Worm (Caenorhabditis elegans): ENCODE data around the gene cgt-1.
"Not testable (repeated sequence)": the region's sequence is repeated elsewhere in the genome, so short reads cannot be mapped to it uniquely, and the experiment has no call there.

The cgt-1 gene

DNA sequence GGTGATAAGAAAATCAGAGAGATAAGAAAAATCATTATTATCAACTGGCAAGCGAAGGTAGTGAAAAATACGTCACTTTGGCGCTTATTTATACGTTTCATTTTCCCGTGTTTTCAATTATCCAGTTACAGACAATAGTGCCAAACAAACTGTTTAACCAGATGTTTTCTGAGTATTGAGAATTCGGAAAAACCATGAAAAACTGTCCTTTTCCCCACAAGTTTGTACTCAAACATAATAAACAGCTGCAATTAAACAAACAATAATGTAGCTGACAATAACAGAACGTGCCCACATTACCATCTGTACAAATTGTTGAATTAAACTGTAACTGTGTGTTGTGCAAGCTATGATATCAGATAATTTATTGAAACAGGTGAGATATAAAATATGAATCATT lies 16.9 kb upstream of the cgt-1 start, which contains the start of the genes F35E8.1 and F35E8.2:
Gene F35E8.1, minus strand, starts transcription at position 101 of the 400 bp plus-strand sequence.
Gene F35E8.2, plus strand, starts transcription at position 132 of the 400 bp plus-strand sequence.
- TF ChIP-seq dao-5, W03F9.2, him-1 (tag; optimal IDR thresholded peaks at IDR 0.05): not testable (repeated sequence)

ce11 chrV:15900564-15900963 lies 11.9 kb upstream of the cgt-1 start:
- no peak for TF ChIP-seq W03F9.2 (tag; optimal IDR thresholded peaks at IDR 0.05)
- no peak for TF ChIP-seq him-1 (tag; optimal IDR thresholded peaks at IDR 0.05)
- no peak for TF ChIP-seq dao-5 (tag; optimal IDR thresholded peaks at IDR 0.05)

ce11 chrV:15899696-15900095 lies 11.0 kb upstream of the cgt-1 start, which contains the start of gene T06C12.14:
Gene T06C12.14 (plus strand): TSS chrV:15899996.
- no peak for TF ChIP-seq dao-5 (tag; optimal IDR thresholded peaks at IDR 0.05)
- no peak for TF ChIP-seq W03F9.2 (tag; optimal IDR thresholded peaks at IDR 0.05)
- no peak for TF ChIP-seq him-1 (tag; optimal IDR thresholded peaks at IDR 0.05)

ce11 chrV:15897696-15898095 lies 9.0 kb upstream of the cgt-1 start, which contains the start of gene str-60:
Gene str-60 (plus strand): TSS chrV:15897996.
- TF ChIP-seq him-1 (tag; optimal IDR thresholded peaks at IDR 0.05) = no peak
- TF ChIP-seq W03F9.2 (tag; optimal IDR thresholded peaks at IDR 0.05) = no peak
- TF ChIP-seq dao-5 (tag; optimal IDR thresholded peaks at IDR 0.05) = no peak

DNA sequence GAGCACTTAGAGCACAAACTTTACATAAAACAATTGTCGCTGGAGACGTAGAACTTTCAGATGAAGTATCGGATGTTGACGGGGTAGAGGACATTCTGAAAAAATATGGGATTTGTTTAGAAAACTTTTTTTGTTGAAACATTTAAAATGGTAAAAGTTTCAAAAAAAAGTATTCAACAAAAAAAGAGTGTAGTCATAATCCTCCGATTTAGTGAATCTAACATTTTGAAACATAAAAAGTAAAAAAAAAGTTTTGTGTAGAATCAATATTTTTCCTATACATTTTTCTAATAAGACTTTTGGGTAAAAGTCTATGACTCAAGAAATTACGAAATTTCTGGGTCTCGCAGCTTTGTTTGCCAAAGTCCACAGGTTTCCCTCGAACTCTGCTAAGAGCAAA lies 8.0 kb upstream of the cgt-1 start, which contains the start of gene nhr-213:
Gene nhr-213, minus strand, starts transcription at position 101 of the 400 bp plus-strand sequence.
- TF ChIP-seq W03F9.2 (tag; optimal IDR thresholded peaks at IDR 0.05) (no peak), him-1 (tag; optimal IDR thresholded peaks at IDR 0.05) (no peak), dao-5 (tag; optimal IDR thresholded peaks at IDR 0.05) (no peak)

DNA sequence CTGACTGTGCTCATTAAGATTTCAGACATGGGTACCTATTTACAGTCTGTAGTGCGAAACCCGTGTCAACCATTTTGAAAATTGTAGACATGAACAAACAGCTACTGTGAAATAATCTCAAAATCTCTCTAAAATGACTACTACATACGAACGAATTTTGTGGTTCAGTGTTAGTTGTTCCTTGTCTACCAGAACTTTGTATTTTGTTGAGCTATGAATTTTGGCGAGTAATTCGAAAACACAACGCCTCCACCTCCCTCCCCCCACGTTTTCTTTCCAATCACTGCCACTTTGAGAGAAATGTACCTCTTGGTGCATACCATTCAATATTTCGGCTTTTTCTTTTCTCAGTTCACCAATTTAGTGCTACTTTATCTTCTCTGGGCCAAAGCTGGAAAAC lies 4.0 kb upstream of the cgt-1 start, which contains the start of gene T06C12.11:
Gene T06C12.11, plus strand, starts transcription at position 301 of the 400 bp plus-strand sequence.
- no peak for TF ChIP-seq W03F9.2 (tag; optimal IDR thresholded peaks at IDR 0.05)
- no peak for TF ChIP-seq dao-5 (tag; optimal IDR thresholded peaks at IDR 0.05)
- TF ChIP-seq him-1 (tag; optimal IDR thresholded peaks at IDR 0.05) = no peak

DNA sequence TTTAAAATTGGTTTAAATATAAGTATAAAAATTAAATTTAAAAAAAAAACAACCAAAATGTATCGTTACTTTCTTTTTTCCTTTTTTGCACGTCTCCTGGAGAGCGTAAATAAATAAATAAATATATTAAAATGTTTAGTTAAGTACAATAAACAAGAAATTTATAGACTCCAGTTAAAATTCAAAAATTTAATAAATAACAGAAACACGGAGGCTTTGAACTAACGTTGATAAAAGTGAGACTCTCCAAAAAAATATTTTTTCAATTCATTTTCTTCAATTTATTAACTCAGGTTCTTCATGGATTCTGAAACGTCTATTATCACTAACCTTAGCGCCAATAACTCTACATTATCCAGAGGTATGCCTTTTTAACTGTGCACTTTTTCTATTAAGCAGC lies 3.1 kb upstream of the cgt-1 start, which contains the start of gene T06C12.12:
Gene T06C12.12, plus strand, starts transcription at position 301 of the 400 bp plus-strand sequence.
- TF ChIP-seq dao-5 (tag; optimal IDR thresholded peaks at IDR 0.05) (no peak), W03F9.2 (tag; optimal IDR thresholded peaks at IDR 0.05) (no peak)

DNA sequence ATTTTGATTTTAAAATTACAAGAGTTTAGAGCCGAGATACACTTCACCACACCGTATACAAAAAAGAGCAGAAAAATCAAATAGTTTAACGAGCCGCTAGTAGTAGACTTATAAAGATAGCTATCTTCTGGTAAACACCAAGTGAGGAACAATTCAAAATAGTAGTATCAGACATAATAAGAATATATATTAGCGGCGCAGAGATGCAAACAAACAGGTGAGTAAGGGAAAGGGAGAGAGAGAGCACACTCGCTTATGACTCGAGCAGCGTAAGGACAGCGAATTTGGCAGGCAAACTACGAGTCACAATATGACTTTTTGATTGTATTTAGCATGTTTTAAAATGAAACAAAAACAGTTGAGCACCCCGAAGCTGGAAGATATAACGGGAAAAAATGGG lies 2.6 kb upstream of the cgt-1 start:
- no peak for TF ChIP-seq dao-5 (tag; optimal IDR thresholded peaks at IDR 0.05)
- no peak for TF ChIP-seq him-1 (tag; optimal IDR thresholded peaks at IDR 0.05)
- TF ChIP-seq W03F9.2 (tag; optimal IDR thresholded peaks at IDR 0.05) = no peak

- TF ChIP-seq dao-5 (tag; optimal IDR thresholded peaks at IDR 0.05) (no peak), W03F9.2 (tag; optimal IDR thresholded peaks at IDR 0.05) (no peak), him-1 (tag; optimal IDR thresholded peaks at IDR 0.05) (no peak)
Measured at ce11 chrV:15890115-15890514, 1.5 kb upstream of the cgt-1 start.

ce11 chrV:15887708-15888295 lies 849 bp downstream of the cgt-1 start:
- TF ChIP-seq him-1 (tag; optimal IDR thresholded peaks at IDR 0.05) = no peak

- TF ChIP-seq dao-5 (tag; optimal IDR thresholded peaks at IDR 0.05) (no peak), him-1 (tag; optimal IDR thresholded peaks at IDR 0.05) (no peak), W03F9.2 (tag; optimal IDR thresholded peaks at IDR 0.05) (no peak)
Measured at ce11 chrV:15885967-15886366, 2.7 kb downstream of the cgt-1 start, which contains the start of gene T06C12.9. Gene T06C12.9 (minus strand): TSS chrV:15886067.

DNA sequence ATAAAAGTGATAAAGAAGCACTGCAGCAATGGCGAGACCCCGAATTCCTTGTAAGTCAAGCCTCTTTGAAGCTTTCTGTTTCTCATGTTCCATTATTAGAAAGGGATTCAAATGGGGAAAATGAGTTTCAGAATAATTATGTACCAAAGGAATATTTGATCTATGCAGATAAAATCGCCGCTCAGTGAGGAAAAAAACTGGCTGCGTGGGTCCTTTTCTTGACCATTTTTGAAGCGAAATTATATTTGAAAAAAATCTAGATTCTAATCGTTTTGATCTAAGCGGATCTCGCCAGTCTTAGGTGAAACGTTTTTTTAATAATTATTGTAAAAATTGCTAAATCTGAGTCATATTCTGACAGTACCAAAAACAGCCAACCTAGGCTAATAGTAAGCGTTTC lies 4.0 kb downstream of the cgt-1 start, which contains the start of gene oac-42:
Gene oac-42, minus strand, starts transcription at position 101 of the 400 bp plus-strand sequence.
- TF ChIP-seq dao-5 (tag; optimal IDR thresholded peaks at IDR 0.05) = no peak
- no peak for TF ChIP-seq W03F9.2 (tag; optimal IDR thresholded peaks at IDR 0.05)
- TF ChIP-seq him-1 (tag; optimal IDR thresholded peaks at IDR 0.05) = no peak

DNA sequence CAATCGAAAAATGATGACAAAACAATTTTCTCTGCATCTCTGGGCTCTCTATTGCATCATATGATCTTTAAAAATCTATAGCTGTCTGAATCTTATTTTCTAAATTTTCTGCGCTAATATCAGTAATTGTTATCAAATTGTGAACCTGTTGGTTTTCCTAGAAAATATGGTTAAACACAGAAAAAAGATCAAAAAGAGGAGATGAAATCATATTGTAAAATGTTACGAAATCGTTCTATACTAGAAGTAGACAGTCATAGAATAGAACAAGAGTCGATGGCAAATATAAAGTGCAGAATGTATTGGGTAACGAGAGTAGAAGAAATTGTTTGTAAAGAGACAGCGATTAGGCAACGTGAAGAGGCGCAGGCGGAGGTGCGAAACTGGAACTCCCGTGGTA lies 7.9 kb downstream of the cgt-1 start:
- TF ChIP-seq W03F9.2 (tag; optimal IDR thresholded peaks at IDR 0.05) (no peak), him-1 (tag; optimal IDR thresholded peaks at IDR 0.05) (no peak), dao-5 (tag; optimal IDR thresholded peaks at IDR 0.05) (no peak)

- TF ChIP-seq W03F9.2 (tag; optimal IDR thresholded peaks at IDR 0.05) (no peak), dao-5 (tag; optimal IDR thresholded peaks at IDR 0.05) (no peak), him-1 (tag; optimal IDR thresholded peaks at IDR 0.05) (no peak)
Measured at ce11 chrV:15880033-15880432, 8.6 kb downstream of the cgt-1 start.

- TF ChIP-seq W03F9.2 (tag; optimal IDR thresholded peaks at IDR 0.05) (no peak), dao-5 (tag; optimal IDR thresholded peaks at IDR 0.05) (no peak), him-1 (tag; optimal IDR thresholded peaks at IDR 0.05) (no peak)
Measured at ce11 chrV:15879508-15879907, 9.1 kb downstream of the cgt-1 start, which contains the start of gene nhr-84. Gene nhr-84 (minus strand): TSS chrV:15879608.
